Worm (Caenorhabditis elegans): ENCODE measurements around the gene sphr-1.

DNA sequence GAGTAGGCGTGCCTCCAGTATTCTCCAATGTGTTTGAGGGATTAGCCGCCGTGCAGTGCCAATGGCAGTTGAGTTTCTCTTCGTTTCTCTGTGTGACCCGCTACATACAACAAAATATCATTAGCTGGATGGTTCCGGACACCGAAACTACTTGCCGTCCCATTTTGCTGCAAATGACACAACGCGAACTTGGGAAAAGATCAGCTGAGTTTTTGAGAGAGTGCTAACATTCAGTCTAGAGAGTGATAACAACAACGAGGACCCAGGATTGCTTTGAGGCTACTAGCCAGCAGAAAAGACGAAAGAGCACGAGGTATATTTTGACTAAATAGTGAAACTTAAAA is 28.0 kb downstream of the sphr-1 start:
- TF ChIP-seq jun-1 (tag; optimal IDR thresholded peaks at IDR 0.05) (no peak), fkh-10 (GFP tag; optimal IDR thresholded peaks at IDR 0.05) (no peak), R02D3.7 (tag; optimal IDR thresholded peaks at IDR 0.05) (no peak), nhr-77 (tag; optimal IDR thresholded peaks at IDR 0.05) (no peak)
